Worm (Caenorhabditis elegans) whole organism, mixed stage, embryonic: Measurements from ENCODE around the gene C11E4.8.

Experiments used
- blmp-1 ChIP-seq: fragments of 150-350 bp; optimal IDR thresholded peaks from 2 replicates; lab custom pipeline; 2014; ENCODE audit warnings: missing biosample characterization, missing genetic modification characterization
- ceh-39 ChIP-seq: fragments of 150-350 bp; optimal IDR thresholded peaks from 2 replicates; lab custom pipeline; 2014; ENCODE audit warnings: missing biosample characterization, missing genetic modification characterization
- drap-1 ChIP-seq: fragments of 200-800 bp; sonication (Bioruptor generic); optimal IDR thresholded peaks from 3 replicates; lab custom pipeline; 2018; ENCODE audit warnings: mild to moderate bottlenecking, missing genetic modification characterization, missing compliant biosample characterization
- flh-1 ChIP-seq: fragments of 200-800 bp; sonication (Bioruptor generic); optimal IDR thresholded peaks from 2 replicates; lab custom pipeline; 2018; ENCODE audit warnings: mild to moderate bottlenecking, missing genetic modification characterization, moderate library complexity, missing compliant biosample characterization
- lin-13 ChIP-seq: fragments of 150-350 bp; optimal IDR thresholded peaks from 2 replicates; lab custom pipeline; 2014; ENCODE audit warnings: missing biosample characterization, missing genetic modification characterization
- nhr-12 ChIP-seq: fragments of 150-350 bp; optimal IDR thresholded peaks from 2 replicates; lab custom pipeline; 2014; ENCODE audit warnings: missing biosample characterization, missing genetic modification characterization
- sptf-1 ChIP-seq: sonication (generic microtip); optimal IDR thresholded peaks from 2 replicates; lab custom pipeline; 2017; ENCODE audit warnings: mild to moderate bottlenecking, missing genetic modification characterization, moderate library complexity, missing compliant biosample characterization
- tbx-8 ChIP-seq: fragments of 200-800 bp; sonication (Bioruptor generic); optimal IDR thresholded peaks from 2 replicates; lab custom pipeline; 2018; ENCODE audit warnings: mild to moderate bottlenecking, missing genetic modification characterization, moderate library complexity, missing compliant biosample characterization
- unc-120 ChIP-seq: sonication (generic microtip); optimal IDR thresholded peaks from 2 replicates; lab custom pipeline; 2017; ENCODE audit warnings: missing genetic modification characterization, missing compliant biosample characterization; ENCODE audit not compliant: poor library complexity, severe bottlenecking
- unc-39 ChIP-seq: fragments of 150-350 bp; optimal IDR thresholded peaks from 2 replicates; lab custom pipeline; 2014; ENCODE audit warnings: missing biosample characterization, missing genetic modification characterization
- unc-62 ChIP-seq: fragments of 150-350 bp; optimal IDR thresholded peaks from 2 replicates; lab custom pipeline; 2014; ENCODE audit warnings: missing biosample characterization, missing genetic modification reagents, missing genetic modification characterization
- ztf-11 ChIP-seq: fragments of 150-350 bp; optimal IDR thresholded peaks from 2 replicates; lab custom pipeline; 2014; ENCODE audit warnings: missing biosample characterization, missing genetic modification characterization

- no peak for TF ChIP-seq nhr-12 (tag; lab: Kevin White, UChicago)
- no peak for TF ChIP-seq sptf-1 (tag; lab: Kevin White, UChicago)
- no peak for TF ChIP-seq ceh-39 (tag; lab: Kevin White, UChicago)
- TF ChIP-seq flh-1 = no peak
- TF ChIP-seq tbx-8 (GFP tag; lab: Kevin White, UChicago) = no peak
- TF ChIP-seq unc-39 (tag; lab: Kevin White, UChicago) = no peak
- TF ChIP-seq ztf-11 (tag; lab: Kevin White, UChicago) = no peak
- no peak for TF ChIP-seq blmp-1 (tag; lab: Kevin White, UChicago)
- no peak for TF ChIP-seq lin-13 (tag; lab: Kevin White, UChicago)
- no peak for TF ChIP-seq unc-62 (GFP tag; lab: Kevin White, UChicago)
- TF ChIP-seq unc-120 (tag; lab: Kevin White, UChicago) = no peak
- no peak for TF ChIP-seq drap-1
Measured at ce11 chrX:9620136-9620535, at the start of gene C11E4.8.
